Worm (Caenorhabditis elegans) whole organism, late embryonic: Measurements from ENCODE around the gene M117.3.

ENCODE experiments used
- F13H6.1 ChIP-seq: sonication (generic microtip); optimal IDR thresholded peaks from 2 replicates; lab custom pipeline; 2016; ENCODE audit warnings: missing genetic modification characterization, missing compliant biosample characterization
- ceh-2 ChIP-seq: sonication (generic microtip); optimal IDR thresholded peaks from 2 replicates; lab custom pipeline; 2016; ENCODE audit warnings: missing genotype, missing genetic modification characterization, missing compliant biosample characterization
- ceh-9 ChIP-seq: sonication (generic microtip); optimal IDR thresholded peaks from 2 replicates; lab custom pipeline; 2016; ENCODE audit warnings: mild to moderate bottlenecking, missing genetic modification characterization, inconsistent platforms, missing compliant biosample characterization
- elt-4 ChIP-seq: sonication (generic microtip); optimal IDR thresholded peaks from 2 replicates; lab custom pipeline; 2016; ENCODE audit warnings: missing genetic modification characterization, missing compliant biosample characterization
- hlh-8 ChIP-seq: sonication (generic microtip); optimal IDR thresholded peaks from 2 replicates; lab custom pipeline; 2016; ENCODE audit warnings: missing genotype, missing genetic modification characterization, missing compliant biosample characterization
- nhr-11 ChIP-seq: fragments of 150-350 bp; optimal IDR thresholded peaks from 2 replicates; lab custom pipeline; 2014; ENCODE audit warnings: missing biosample characterization, missing genetic modification characterization
- pag-3 ChIP-seq: sonication (generic microtip); optimal IDR thresholded peaks from 2 replicates; lab custom pipeline; 2016; ENCODE audit warnings: missing compliant biosample characterization, missing genetic modification characterization, borderline replicate concordance
- pat-9 ChIP-seq: fragments of 200-800 bp; sonication (Bioruptor generic); optimal IDR thresholded peaks from 2 replicates; lab custom pipeline; 2018; ENCODE audit warnings: mild to moderate bottlenecking, missing genetic modification characterization, moderate library complexity, missing compliant biosample characterization
- pha-4 ChIP-seq: fragments of 150-350 bp; optimal IDR thresholded peaks from 2 replicates; lab custom pipeline; 2018; ENCODE audit warnings: missing biosample characterization, missing genetic modification reagents, missing genetic modification characterization
- tbx-7 ChIP-seq: sonication (generic microtip); optimal IDR thresholded peaks from 2 replicates; lab custom pipeline; 2016; ENCODE audit warnings: missing genotype, missing genetic modification characterization, missing compliant biosample characterization
- ttx-3 ChIP-seq: sonication (generic microtip); optimal IDR thresholded peaks from 2 replicates; lab custom pipeline; 2016; ENCODE audit warnings: missing genetic modification reagents, missing genetic modification characterization, missing compliant biosample characterization

DNA sequence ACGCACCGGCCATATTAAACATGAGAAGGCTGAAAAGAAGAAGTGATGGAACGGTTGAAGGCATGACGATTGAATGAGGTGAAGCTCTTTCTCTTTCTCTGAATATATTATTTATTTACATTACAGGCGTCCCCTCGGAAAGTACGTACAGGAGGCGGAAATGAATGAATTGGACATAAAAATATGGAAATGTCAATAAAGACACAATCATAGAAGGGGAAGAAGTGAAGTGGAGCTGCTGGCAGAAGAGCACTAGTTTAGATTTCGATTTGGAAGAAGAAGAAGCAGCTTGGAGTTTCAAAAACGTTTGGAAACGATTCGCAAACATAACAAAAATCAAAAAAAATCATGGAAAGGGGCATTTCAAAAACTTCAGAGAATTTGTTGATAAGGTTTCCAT lies 18.0 kb upstream of the M117.3 start, which contains the start of gene H01G02.1:
- TF ChIP-seq pat-9 (tag; lab: Kevin White, UChicago) (no peak), F13H6.1 (tag; lab: Kevin White, UChicago) (no peak), elt-4 (no peak), tbx-7 (tag; lab: Kevin White, UChicago) (no peak), pha-4 (tag; lab: Kevin White, UChicago) (no peak), nhr-11 (tag; lab: Kevin White, UChicago) (no peak), hlh-8 (tag; lab: Kevin White, UChicago) (no peak), ceh-2 (tag; lab: Kevin White, UChicago) (no peak), ttx-3 (tag; lab: Kevin White, UChicago) (no peak), pag-3 (no peak), ceh-9 (tag; lab: Kevin White, UChicago) (no peak)
